Fruit fly (Drosophila melanogaster) whole organism, larva: ENCODE measurements around the gene Rilpl.

Experiments used
- noc ChIP-seq: fragments of 200-800 bp; sonication (Bioruptor generic); optimal IDR thresholded peaks from 3 replicates; lab custom pipeline; 2019; ENCODE audit warnings: missing biosample characterization, mild to moderate bottlenecking, missing genetic modification characterization, moderate library complexity

The Rilpl gene

DNA sequence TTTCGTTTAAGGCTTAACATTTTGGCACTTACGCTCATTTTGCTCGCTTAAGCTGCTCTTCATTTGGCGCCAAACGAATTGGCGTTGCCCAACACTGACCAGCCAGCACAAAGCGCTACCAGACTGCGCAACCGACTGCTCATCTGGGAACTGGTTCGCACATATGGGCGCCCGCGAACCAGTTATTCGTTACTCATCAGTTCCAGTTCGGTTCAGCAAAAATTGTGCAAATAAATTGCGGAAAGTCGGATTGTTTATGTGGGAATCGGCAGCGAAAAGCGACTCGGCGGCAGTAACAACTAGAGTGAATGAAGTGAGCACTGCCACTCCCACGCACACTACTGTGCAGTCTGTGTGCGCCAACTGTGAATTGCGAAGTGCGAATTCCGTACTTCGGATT lies at the start of gene Rilpl:
Rilpl (plus strand) TSS at position 180 of the 400 bp plus-strand sequence.
- TF ChIP-seq noc (tag; lab: Kevin White, UChicago): peak; percentile 7

DNA sequence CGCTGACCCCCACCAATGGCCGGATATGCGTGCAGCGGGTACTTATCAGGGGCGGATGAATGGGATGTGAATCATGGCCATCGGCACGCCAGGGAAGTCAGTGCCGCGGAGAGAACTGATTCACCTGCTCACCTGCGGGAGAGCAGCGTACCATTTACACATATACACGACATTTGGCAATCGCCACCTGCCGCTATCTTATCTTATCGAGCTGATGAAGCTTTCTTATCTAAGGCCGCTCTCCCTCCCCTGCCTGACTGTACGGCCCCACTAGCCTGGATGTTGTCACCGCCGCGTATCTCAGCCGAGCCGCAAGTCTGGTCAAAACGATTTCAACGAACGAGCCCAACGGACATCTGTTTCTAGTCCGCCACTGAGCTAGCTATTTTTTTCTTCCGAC lies 46.6 kb upstream of the Rilpl start, which contains the start of gene Tsp2A:
Tsp2A (plus strand) TSS at position 298 of the 400 bp plus-strand sequence.
- TF ChIP-seq noc (tag; lab: Kevin White, UChicago): no peak

DNA sequence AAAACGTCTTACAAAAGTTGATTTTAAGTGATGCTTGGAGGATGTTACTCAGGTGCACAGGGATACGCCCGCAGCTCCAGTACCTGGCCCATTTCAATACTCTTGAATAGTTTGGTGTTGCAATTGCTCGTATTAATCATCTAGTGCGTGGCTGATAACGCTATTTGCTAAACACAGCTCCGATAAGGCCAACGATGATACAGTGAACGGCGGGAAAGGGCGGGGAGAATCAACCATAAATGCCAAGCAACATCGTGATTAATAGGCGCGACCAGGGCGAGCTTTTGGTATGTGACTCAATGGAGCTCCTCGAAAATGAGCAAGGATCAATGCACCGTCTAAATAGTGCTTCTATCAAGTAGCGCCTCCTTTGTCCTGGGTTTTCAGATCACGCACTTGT lies 46.0 kb upstream of the Rilpl start:
- TF ChIP-seq noc (tag; lab: Kevin White, UChicago): no peak

DNA sequence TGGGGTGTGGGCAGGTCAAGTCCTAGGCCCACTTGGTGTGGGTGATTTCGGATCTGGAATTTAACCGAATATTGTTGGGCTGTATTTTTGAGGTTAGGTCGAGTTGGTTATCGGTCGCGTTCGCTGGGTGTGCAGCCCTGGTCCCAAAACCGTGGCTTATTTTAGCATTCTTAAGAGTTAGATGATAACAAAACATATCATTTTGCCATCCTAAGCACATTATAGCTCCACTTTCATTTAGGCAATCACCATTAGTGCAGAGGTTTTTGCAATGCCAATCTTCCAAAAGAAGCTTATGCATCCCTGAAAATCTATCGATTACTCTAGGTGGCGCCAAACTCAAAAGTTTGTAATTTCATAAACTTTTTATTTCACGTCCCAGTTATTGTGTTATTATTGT lies 43.6 kb upstream of the Rilpl start, which contains the start of gene MTPAP:
MTPAP (minus strand) TSS at position 103 of the 400 bp plus-strand sequence.
- no peak for TF ChIP-seq noc (tag; lab: Kevin White, UChicago)

DNA sequence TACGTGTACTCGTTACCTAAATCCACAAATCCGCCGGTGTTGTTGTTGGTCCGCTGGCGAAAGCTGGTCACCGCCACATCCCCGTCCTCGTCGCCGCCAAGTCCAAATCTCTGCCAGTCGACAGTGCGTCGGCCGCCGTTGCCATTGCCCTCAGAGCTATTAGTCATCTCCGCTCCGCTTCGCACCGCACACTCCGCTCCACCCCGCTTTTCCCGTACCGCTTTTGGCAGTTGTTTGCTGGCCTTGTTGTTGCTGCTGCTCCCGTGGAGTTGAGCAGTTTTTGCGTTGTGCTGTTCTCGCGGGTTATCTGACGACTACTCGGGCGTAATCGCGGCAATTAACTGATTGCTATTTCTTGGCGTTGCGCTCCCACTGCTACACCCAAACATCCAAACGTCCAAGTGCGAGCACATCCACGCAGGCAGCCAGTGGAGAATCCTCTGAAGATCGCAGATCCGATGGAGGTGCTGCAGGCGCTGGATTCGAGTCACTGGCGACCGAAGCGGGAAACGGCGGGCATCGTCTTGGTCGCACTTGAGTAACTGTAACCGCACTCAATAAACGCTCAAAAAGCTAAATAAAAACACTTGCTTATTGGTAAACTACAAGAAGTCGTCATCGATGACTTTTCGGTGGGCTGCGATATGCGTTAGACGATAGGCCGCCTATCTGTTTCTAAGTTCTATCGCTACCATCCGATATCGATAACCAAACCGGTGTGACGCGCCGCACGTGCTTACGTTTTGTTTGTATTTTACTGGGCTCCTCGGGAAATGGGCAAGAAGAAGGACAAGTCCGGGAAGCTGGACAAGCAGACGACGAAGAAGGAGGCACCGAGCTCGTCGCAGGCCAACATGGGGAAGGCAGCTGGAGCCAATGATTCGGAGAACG lies 39.3 kb upstream of the Rilpl start, which contains the start of the genes CG12773 and CG11417:
CG12773 (minus strand) TSS at position 660 of the 891 bp plus-strand sequence.
CG11417 (plus strand) TSS at position 693 of the 891 bp plus-strand sequence.
- TF ChIP-seq noc (tag; lab: Kevin White, UChicago): no peak

DNA sequence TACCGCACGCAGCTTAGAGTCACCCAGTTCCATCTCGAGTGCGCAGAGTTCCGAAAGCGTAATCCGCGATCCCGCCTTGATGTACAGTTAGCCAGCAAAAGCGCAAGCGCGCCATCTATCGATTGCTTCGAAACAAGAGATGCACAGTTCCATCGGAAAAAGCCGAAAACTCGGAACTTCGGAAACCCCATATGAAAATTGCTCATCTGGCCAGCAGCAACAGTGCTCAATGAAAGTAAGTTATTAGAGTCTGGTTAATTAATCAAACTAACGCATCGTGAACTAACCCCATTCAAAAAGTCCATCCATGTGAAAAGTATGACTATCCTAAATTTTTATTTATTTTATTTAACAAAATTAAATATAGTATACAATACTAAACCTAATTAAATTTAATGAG lies 35.4 kb upstream of the Rilpl start, which contains the start of gene png:
png (minus strand) TSS at position 101 of the 400 bp plus-strand sequence.
- TF ChIP-seq noc (tag; lab: Kevin White, UChicago): no peak

DNA sequence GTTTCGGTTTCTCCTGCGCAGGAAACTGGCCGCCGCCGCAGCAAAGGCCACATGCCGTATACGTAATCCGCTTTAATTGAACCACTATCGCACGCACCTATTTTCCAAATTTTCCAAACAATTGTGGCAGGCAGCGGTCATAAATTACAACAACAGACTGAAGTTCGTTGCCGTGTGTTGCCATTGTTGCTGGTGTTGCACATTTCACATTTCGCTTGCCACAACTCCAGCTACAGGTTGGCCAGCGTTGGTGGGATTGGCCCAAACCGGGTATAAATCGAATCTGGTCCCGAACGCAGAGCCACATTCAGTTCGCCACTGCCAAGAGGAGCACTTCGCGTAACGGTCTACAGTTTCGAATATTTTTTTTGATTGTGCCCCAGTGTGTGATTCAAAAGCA lies 23.9 kb upstream of the Rilpl start, which contains the start of gene CG14770:
CG14770 (plus strand) TSS at position 301 of the 400 bp plus-strand sequence.
- no peak for TF ChIP-seq noc (tag; lab: Kevin White, UChicago)

DNA sequence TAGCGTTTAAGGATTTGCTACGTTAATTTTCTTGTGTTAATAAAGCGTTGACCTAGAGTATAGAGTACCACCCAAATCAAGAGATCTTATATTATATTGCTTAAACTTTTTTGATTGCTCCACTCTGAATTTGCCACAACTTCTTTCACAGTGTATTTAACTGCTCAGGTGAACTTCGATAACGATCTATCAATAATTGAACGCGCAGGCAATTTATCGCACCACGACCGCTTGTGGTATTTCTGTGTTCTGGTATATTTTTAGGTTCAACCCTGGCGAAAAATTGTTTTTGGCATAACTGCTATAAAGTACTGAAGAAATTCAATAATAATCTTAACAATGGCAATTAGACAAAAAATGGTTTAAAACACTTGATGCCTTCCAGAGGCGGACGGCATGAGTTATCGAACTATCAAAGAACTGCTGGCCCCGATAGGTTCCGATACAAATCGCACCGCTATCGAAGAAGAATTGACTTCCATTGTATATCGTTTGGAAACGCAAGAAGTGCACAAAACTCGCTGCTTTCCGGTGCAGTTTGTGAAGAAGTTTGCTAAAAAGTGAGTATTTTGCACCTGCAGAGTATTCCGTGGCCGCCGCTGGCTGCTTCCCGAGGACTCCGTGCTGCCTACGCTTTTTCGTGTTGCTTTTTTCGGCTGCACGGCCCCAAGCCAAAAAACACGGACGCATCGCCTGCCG lies 22.6 kb upstream of the Rilpl start, which contains the start of gene ssx:
ssx (plus strand) TSS at position 477 of the 699 bp plus-strand sequence.
- no peak for TF ChIP-seq noc (tag; lab: Kevin White, UChicago)

DNA sequence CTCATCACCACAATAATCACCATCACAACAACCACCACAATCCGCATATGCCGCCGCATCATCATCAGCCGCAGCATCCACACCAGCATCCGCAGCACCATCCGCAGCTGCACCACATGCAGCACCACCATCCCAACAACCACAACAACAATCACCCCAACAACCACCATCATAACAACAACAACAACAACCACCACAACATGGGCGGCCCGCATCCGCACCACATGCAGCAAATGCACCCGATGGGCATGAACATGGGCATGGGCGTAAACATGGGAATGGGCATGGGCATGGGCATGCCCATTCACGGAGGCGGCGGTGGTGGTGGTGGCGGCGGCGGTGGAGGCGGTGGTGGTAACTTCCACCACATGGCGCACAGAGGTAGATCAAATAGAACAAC lies 20.2 kb upstream of the Rilpl start:
- TF ChIP-seq noc (tag; lab: Kevin White, UChicago): no peak

DNA sequence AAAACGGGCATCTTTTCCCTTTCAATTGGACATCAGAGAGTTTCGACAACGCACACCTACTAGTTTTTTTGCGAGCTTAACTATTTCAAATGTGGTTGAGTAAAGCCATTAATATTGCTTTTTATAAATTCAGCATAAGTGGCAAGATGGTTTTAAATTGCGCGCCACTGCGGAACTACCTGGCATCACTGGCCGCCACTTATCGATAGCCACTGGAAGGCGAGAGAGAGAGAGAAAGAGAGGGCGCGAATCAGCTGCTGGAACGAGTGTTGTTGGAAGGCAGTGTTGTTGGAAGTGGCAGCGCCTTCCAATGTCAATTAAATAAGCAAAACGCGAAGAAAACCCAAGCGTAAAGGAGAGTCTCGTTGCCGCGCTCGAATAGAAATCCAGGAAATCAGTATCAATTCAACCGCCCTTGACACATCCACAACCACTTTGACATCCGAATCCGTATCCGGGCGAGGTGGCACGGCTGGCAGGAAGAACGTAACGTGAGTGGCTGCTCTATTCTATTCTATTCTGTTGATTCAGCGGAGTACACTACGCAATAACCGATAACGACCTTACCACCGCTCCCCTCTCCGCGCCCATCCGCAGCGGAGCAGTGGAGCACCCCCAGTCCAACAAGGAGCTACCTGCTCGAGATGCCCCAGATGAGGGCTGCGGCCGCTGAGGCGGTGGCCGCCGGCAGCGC lies 17.4 kb upstream of the Rilpl start, which contains the start of gene AMPKalpha:
AMPKalpha (plus strand) TSS at position 272 of the 694 bp plus-strand sequence.
- TF ChIP-seq noc (tag; lab: Kevin White, UChicago): no peak

DNA sequence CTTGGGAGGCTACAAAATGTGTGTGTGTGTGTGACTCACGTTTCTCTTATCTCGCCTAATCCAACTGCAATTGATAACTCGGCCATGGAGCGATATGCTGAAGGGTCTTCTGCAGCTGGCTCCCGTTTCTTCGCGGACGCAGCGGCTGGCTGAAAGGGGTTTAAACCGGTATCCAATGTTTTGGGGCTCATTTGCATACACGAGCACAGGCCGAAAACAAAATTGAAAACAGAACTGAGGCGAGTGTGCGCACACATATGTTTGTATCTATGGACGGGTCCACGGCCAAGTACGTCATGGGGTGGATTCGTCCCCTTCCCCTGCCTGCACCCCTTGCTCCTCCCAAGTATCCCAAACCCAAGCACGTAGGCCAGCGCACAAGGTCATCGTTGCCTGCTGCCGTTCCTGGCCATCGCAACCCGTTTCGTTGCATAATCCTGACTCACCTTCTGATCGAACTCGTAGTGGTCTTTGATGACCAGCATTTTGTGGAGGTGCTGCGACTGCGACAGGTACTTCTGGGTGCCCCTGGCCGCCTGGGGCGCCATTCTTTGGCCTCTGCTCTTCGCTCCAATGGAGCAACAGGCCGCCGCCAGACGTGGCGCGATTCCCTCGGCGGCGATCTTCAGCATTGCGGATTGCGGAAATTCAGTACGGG lies 13.0 kb upstream of the Rilpl start:
- TF ChIP-seq noc (tag; lab: Kevin White, UChicago): no peak

DNA sequence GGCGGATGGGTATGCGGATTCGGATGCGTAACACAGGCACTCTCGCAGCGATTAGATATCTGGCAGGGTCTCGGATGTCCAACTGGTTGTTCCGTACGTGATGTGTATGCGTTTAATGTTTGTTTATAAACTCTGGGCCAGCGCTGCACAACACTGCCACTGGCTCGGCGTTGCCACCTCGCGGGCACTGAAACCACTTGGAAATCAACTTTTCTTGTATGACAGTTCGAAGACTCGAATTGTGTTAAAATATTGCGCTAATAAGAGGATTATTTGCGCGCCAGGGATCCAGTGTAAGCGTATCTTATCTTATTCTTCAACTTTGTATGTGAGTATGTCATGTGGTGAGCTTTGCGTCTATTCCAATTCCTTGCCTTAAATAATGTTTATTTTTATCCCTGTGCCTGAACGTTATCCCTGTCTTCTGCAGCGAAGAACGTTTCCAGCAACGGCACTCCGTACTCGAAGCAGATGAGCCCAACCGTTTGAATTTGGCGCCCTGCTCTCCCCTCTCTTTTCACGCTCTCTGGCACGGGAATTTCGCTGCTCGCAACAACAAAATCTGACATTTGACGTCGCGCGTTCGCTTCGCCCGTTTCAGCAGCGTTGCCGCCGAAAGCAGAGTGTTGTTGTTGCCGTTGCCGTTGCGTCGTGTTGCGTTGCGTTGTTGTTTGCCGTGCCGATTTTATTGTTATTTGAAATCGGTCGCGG lies 12.3 kb upstream of the Rilpl start, which contains the start of the genes CG3719 and CG32813:
CG3719 (minus strand) TSS at position 131 of the 711 bp plus-strand sequence.
CG32813 (plus strand) TSS at position 565 of the 711 bp plus-strand sequence.
- TF ChIP-seq noc (tag; lab: Kevin White, UChicago): no peak

DNA sequence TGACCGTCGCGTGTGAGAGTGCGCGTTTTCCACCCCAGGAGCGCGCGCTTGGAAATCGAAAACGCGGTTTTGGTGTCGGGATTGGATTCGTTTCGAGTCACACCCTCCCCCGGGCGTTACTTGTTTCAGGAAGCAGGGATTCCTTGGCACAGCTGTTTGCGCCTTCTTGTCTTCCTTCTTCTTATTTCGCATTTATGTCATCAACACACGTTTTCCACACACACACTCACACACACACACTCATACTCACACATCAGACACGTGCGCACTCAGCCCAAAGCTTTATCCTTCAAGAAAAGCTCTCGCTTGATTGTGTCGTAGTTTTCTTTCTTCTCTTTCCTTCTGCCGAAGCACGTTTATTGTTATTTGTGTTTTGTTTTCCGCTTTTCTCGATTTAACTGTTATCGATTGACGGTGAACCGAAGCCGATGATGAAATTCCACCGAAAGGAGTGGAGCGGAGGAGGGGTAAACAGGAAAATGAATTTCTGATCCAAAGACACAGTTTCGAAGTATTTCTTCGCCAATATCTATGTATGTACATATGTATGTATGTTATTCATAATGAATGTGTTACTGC lies 11.4 kb upstream of the Rilpl start:
- no peak for TF ChIP-seq noc (tag; lab: Kevin White, UChicago)
